Worm (Caenorhabditis elegans): ENCODE measurements around the gene T28C12.2.
A peak's percentile ranks its signal among the peaks of the same experiment; 100 is the strongest.

Gene T28C12.2

ce11 chrV:6350109-6350508, 21.1 kb downstream of the T28C12.2 start:
- TF ChIP-seq elt-1 (tag; optimal IDR thresholded peaks at IDR 0.05; ENCODE audit: borderline replicate concordance, insufficient read depth): no peak
- no peak for TF ChIP-seq mab-5 (tag; optimal IDR thresholded peaks at IDR 0.05)

DNA sequence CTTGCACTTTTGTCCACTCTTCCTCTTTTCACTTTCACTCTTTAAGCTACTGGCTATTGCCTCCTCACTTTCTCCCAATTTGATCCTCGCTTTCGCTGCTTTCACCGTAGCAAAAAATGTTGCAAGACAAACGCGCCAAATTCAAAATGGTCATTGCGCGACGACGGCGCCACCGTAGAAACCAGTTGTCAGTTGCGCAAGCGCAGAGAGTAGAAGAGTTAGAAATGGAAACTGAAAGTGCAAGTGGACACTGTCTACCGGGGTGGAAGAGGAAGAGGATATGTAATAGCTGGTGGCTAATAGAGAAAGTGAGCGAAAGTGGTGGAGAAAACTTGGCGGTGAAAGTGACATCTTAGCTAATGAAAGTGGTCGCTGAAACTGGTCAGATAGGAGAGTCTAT, 22.1 kb downstream of the T28C12.2 start:
- TF ChIP-seq elt-3 (tag; optimal IDR thresholded peaks at IDR 0.05) (no peak), ces-1 (GFP tag; optimal IDR thresholded peaks at IDR 0.05) (no peak), nhr-2 (tag; optimal IDR thresholded peaks at IDR 0.05) (no peak), mls-2 (tag; optimal IDR thresholded peaks at IDR 0.05) (no peak), blmp-1 (tag; optimal IDR thresholded peaks at IDR 0.05) (peak; percentile 95)

ce11 chrV:6352350-6352749, 23.4 kb downstream of the T28C12.2 start:
- TF ChIP-seq ztf-11 (tag; optimal IDR thresholded peaks at IDR 0.05) (no peak), ham-2 (GFP tag; optimal IDR thresholded peaks at IDR 0.05) (peak; percentile 84), blmp-1 (tag; optimal IDR thresholded peaks at IDR 0.05) (peak; percentile 98), cnd-1 (tag; optimal IDR thresholded peaks at IDR 0.05) (no peak)

DNA sequence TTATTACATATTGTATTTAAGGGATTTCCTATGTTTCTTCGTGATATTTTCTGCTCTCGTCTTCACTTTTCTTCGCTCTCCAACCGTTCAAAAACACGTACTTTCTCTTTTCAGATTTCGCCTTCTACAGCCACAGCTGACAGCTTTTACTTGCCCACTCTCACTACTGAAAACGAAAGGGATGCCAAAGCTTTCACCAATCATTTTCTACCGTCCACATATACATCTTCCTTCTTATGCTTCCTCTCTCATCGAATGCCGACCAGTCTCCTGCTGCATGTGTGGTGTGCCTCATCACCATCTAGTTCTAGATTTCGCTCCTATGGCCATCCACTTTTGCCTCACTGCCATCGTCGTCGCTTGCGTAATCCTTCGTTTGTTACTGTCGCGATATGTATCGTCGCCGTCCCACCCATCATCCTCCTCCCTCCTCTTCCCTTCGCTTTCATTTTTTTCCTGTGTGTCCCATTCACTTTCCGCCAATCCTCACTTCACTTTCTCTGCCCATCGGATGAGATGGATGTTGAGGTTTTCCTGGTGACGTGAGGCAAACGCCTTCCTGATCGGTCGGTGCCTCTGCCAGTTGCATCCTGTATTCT, 24.3 kb downstream of the T28C12.2 start:
- TF ChIP-seq elt-1 (tag; optimal IDR thresholded peaks at IDR 0.05; ENCODE audit: borderline replicate concordance, insufficient read depth) (no peak), blmp-1 (tag; optimal IDR thresholded peaks at IDR 0.05) (peak; percentile 77), tbx-8 (GFP tag; optimal IDR thresholded peaks at IDR 0.05) (no peak)

ce11 chrV:6354202-6354601, 25.2 kb downstream of the T28C12.2 start:
- TF ChIP-seq sptf-1 (tag; optimal IDR thresholded peaks at IDR 0.05) (peak; percentile 1), lsy-2 (tag; optimal IDR thresholded peaks at IDR 0.05) (no peak), mep-1 (tag; optimal IDR thresholded peaks at IDR 0.05) (no peak), elt-1 (tag; optimal IDR thresholded peaks at IDR 0.05; ENCODE audit: borderline replicate concordance, insufficient read depth) (peak; percentile 65), ham-2 (GFP tag; optimal IDR thresholded peaks at IDR 0.05) (peak; percentile 85), blmp-1 (tag; optimal IDR thresholded peaks at IDR 0.05) (peak; percentile 99)

DNA sequence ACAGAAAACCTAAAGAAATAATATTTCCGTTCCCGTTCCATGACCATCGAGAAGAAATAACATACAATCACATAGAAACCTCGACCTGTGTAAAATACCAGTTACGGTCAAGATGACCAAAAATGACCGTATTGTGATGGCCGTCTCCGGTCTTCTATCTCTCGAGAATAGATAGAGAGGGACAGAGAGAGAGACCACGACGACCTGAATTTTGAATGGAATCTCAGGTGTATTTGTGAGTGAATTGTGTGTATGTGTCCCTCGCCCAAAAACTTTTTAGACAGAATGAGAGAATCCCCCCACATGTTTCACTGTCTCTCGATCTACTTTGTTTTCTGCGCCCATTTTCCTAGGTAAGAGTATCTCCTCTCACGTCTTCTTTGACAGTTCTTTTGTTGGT, 25.8 kb downstream of the T28C12.2 start:
- no peak for TF ChIP-seq lin-32 (GFP tag; optimal IDR thresholded peaks at IDR 0.05)
- no peak for TF ChIP-seq ceh-39 (tag; optimal IDR thresholded peaks at IDR 0.05)
- no peak for TF ChIP-seq blmp-1 (tag; optimal IDR thresholded peaks at IDR 0.05)
- no peak for TF ChIP-seq ceh-83 (GFP tag; optimal IDR thresholded peaks at IDR 0.05)
- TF ChIP-seq mab-5 (tag; optimal IDR thresholded peaks at IDR 0.05): no peak
- TF ChIP-seq ztf-11 (tag; optimal IDR thresholded peaks at IDR 0.05): no peak
- no peak for TF ChIP-seq ceh-43 (GFP tag; optimal IDR thresholded peaks at IDR 0.05)
- no peak for TF ChIP-seq cnd-1 (tag; optimal IDR thresholded peaks at IDR 0.05)

ce11 chrV:6355412-6355811, 26.4 kb downstream of the T28C12.2 start:
- TF ChIP-seq flh-1 (GFP tag; optimal IDR thresholded peaks at IDR 0.05): no peak
- TF ChIP-seq nhr-28 (tag; optimal IDR thresholded peaks at IDR 0.05): no peak
- no peak for TF ChIP-seq sptf-1 (tag; optimal IDR thresholded peaks at IDR 0.05)

DNA sequence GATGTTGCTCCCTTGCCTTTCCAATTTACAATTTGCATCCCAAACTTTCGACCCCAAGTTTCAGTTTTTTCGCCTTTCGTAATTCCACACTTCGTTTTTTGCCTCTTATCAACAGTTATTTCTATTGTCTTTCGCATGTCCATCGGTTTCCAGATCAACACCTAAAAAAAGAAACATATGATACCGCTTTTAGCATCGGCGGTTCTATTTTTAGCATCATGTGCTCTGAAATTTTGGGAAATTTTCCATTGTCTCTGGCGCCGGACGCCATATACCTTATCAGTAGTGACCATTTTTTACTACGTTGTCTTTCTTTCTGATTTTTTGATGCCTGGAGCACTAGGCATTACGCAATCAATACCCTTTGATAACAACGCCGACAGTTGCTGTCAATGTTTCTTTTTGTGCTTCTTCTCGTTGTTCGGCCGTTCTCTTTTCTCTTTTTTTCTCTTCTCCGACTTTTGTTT, 27.0 kb downstream of the T28C12.2 start, which contains the start of gene bcl-11:
bcl-11 (plus strand) TSS at position 51 of the 467 bp plus-strand sequence.
- TF ChIP-seq lin-13 (tag; optimal IDR thresholded peaks at IDR 0.05): no peak
- TF ChIP-seq ztf-11 (tag; optimal IDR thresholded peaks at IDR 0.05): no peak
- no peak for TF ChIP-seq ceh-39 (tag; optimal IDR thresholded peaks at IDR 0.05)
- no peak for TF ChIP-seq drap-1 (GFP tag; optimal IDR thresholded peaks at IDR 0.05)
- no peak for TF ChIP-seq unc-120 (tag; optimal IDR thresholded peaks at IDR 0.05; ENCODE audit: poor library complexity, severe bottlenecking)
- TF ChIP-seq blmp-1 (tag; optimal IDR thresholded peaks at IDR 0.05): no peak
- no peak for TF ChIP-seq nhr-237 (tag; optimal IDR thresholded peaks at IDR 0.05)
- TF ChIP-seq elt-3 (tag; optimal IDR thresholded peaks at IDR 0.05): no peak
